Fruit fly (Drosophila melanogaster) whole organism, embryonic: ENCODE data around the gene Capr.

Experiments
- Atf6 ChIP-seq: fragments of 200-800 bp; sonication (Bioruptor generic); IDR thresholded peaks from 2 replicates; pipeline ENCODE4 v1.3.6; 2022; ENCODE audit warnings: missing biosample characterization, missing genetic modification characterization
- CG10267 ChIP-seq: fragments of 200-800 bp; sonication (Bioruptor generic); optimal IDR thresholded peaks from 2 replicates; lab custom pipeline; 2018; ENCODE audit warnings: missing biosample characterization, mild to moderate bottlenecking, missing genetic modification characterization, moderate library complexity
- CG11247 ChIP-seq: fragments of 200-800 bp; sonication (Bioruptor generic); IDR thresholded peaks from 2 replicates; pipeline ENCODE4 v1.3.6; 2022; ENCODE audit warnings: missing biosample characterization, missing genetic modification characterization
- CG11560 ChIP-seq: fragments of 200-800 bp; sonication (Bioruptor generic); IDR thresholded peaks from 3 replicates; pipeline ENCODE4 v1.3.6; 2022; ENCODE audit warnings: missing biosample characterization, missing genetic modification characterization
- CG15514 ChIP-seq: fragments of 200-800 bp; sonication (Bioruptor generic); optimal IDR thresholded peaks from 3 replicates; lab custom pipeline; 2017; ENCODE audit warnings: missing biosample characterization, missing genetic modification characterization, mild to moderate bottlenecking, moderate library complexity, missing genetic modification reagents
- CG1603 ChIP-seq: fragments of 200-800 bp; sonication (Bioruptor generic); optimal IDR thresholded peaks from 2 replicates; lab custom pipeline; 2019; ENCODE audit warnings: missing biosample characterization, mild to moderate bottlenecking, missing genetic modification characterization, moderate library complexity
- CG17385 ChIP-seq: fragments of 200-800 bp; sonication (Bioruptor generic); optimal IDR thresholded peaks from 3 replicates; lab custom pipeline; 2018; ENCODE audit warnings: missing biosample characterization, mild to moderate bottlenecking, missing genetic modification characterization
- CG2199 ChIP-seq: fragments of 200-800 bp; sonication (Bioruptor generic); IDR thresholded peaks from 3 replicates; pipeline ENCODE4 v1.3.6; 2022; ENCODE audit warnings: missing biosample characterization, missing genetic modification characterization
- CG42726 ChIP-seq: fragments of 200-800 bp; sonication (Bioruptor generic); IDR thresholded peaks from 2 replicates; pipeline ENCODE4 v1.3.6; 2022; ENCODE audit warnings: missing biosample characterization, missing genetic modification characterization; ENCODE audit not compliant: partially characterized antibody
- CG5953 ChIP-seq: fragments of 200-800 bp; sonication (Bioruptor generic); IDR thresholded peaks from 2 replicates; pipeline ENCODE4 v1.3.6; 2022; ENCODE audit warnings: missing biosample characterization, missing genetic modification characterization
- CG6689 ChIP-seq: fragments of 200-800 bp; sonication (Bioruptor generic); IDR thresholded peaks from 2 replicates; pipeline ENCODE4 v1.3.6; 2022; ENCODE audit warnings: missing biosample characterization, missing genetic modification characterization
- CG6791 ChIP-seq: fragments of 200-800 bp; sonication (Bioruptor generic); IDR thresholded peaks from 3 replicates; pipeline ENCODE4 v1.3.6; 2022; ENCODE audit warnings: missing biosample characterization, missing genetic modification characterization; ENCODE audit not compliant: partially characterized antibody
- CG9437 ChIP-seq: fragments of 200-800 bp; sonication (Bioruptor generic); optimal IDR thresholded peaks from 2 replicates; lab custom pipeline; 2018; ENCODE audit warnings: missing biosample characterization, mild to moderate bottlenecking, missing genetic modification characterization
- CG9797 ChIP-seq: fragments of 200-800 bp; sonication (Bioruptor generic); optimal IDR thresholded peaks from 3 replicates; lab custom pipeline; 2018; ENCODE audit warnings: missing biosample characterization, mild to moderate bottlenecking, missing genetic modification characterization
- CHES-1-like ChIP-seq: fragments of 200-800 bp; sonication (Bioruptor generic); optimal IDR thresholded peaks from 2 replicates; lab custom pipeline; 2016; ENCODE audit warnings: missing biosample characterization, missing genetic modification characterization
- E2f2 ChIP-seq: fragments of 200-800 bp; sonication (Bioruptor generic); IDR thresholded peaks from 2 replicates; pipeline ENCODE4 v1.3.6; 2022; ENCODE audit warnings: missing biosample characterization, missing genetic modification characterization
- ERR ChIP-seq: fragments of 200-800 bp; sonication (Bioruptor generic); optimal IDR thresholded peaks from 2 replicates; lab custom pipeline; 2016; ENCODE audit warnings: missing biosample characterization, missing genetic modification characterization
- Elba2 ChIP-seq: fragments of 200-800 bp; sonication (Bioruptor generic); optimal IDR thresholded peaks from 3 replicates; lab custom pipeline; 2016; ENCODE audit warnings: missing biosample characterization, missing genetic modification characterization
- Ets65A ChIP-seq: fragments of 200-800 bp; sonication (Bioruptor generic); peaks from one replicate; lab custom pipeline; 2016; ENCODE audit warnings: missing biosample characterization, missing genetic modification characterization
- Fer3 ChIP-seq: fragments of 200-800 bp; sonication (Bioruptor generic); optimal IDR thresholded peaks from 2 replicates; lab custom pipeline; 2018; ENCODE audit warnings: missing biosample characterization, mild to moderate bottlenecking, missing genetic modification characterization, moderate library complexity
- HmgZ ChIP-seq: fragments of 200-800 bp; sonication (Bioruptor generic); optimal IDR thresholded peaks from 2 replicates; lab custom pipeline; 2018; ENCODE audit warnings: missing biosample characterization, mild to moderate bottlenecking, missing genetic modification characterization
- Hr78 ChIP-seq, 2 experiments: fragments of 200-800 bp in 1 of 2; fragments of >200 bp in 1 of 2; sonication (Bioruptor generic) in 1 of 2; optimal IDR thresholded peaks; 2 replicates each; lab custom pipeline; 2017 to 2019; ENCODE audit warnings: missing biosample characterization in 2 of 2, missing genetic modification characterization in 2 of 2, mild to moderate bottlenecking in 1 of 2, moderate library complexity in 1 of 2
- Lhr ChIP-seq: fragments of 200-800 bp; sonication (Bioruptor generic); optimal IDR thresholded peaks from 3 replicates; lab custom pipeline; 2017; ENCODE audit warnings: mild to moderate bottlenecking, missing biosample characterization, missing genetic modification reagents, missing genetic modification characterization
- MBD-R2 ChIP-seq: fragments of 200-800 bp; sonication (Bioruptor generic); IDR thresholded peaks from 2 replicates; pipeline ENCODE4 v1.3.6; 2022; ENCODE audit warnings: missing biosample characterization, missing genetic modification characterization
- Myb ChIP-seq: fragments of 200-800 bp; sonication (Bioruptor generic); optimal IDR thresholded peaks from 2 replicates; lab custom pipeline; 2016; ENCODE audit warnings: missing biosample characterization, missing genetic modification characterization
- NFAT ChIP-seq: fragments of 200-800 bp; sonication (Bioruptor generic); IDR thresholded peaks from 2 replicates; pipeline ENCODE4 v1.3.6; 2022; ENCODE audit warnings: missing biosample characterization, missing genetic modification characterization
- Oaz ChIP-seq: fragments of 200-800 bp; sonication (Bioruptor generic); IDR thresholded peaks from 2 replicates; pipeline ENCODE4 v1.3.6; 2022; ENCODE audit warnings: missing biosample characterization, missing genetic modification characterization
- Spps ChIP-seq: fragments of 200-800 bp; sonication (Bioruptor generic); optimal IDR thresholded peaks from 2 replicates; lab custom pipeline; 2018; ENCODE audit warnings: missing biosample characterization, mild to moderate bottlenecking, missing genetic modification characterization
- Ssrp ChIP-seq: fragments of 200-800 bp; sonication (Bioruptor generic); optimal IDR thresholded peaks from 2 replicates; lab custom pipeline; 2018; ENCODE audit warnings: missing biosample characterization, mild to moderate bottlenecking, missing genetic modification characterization, moderate library complexity
- ab ChIP-seq: fragments of 200-800 bp; sonication (Bioruptor generic); optimal IDR thresholded peaks from 2 replicates; lab custom pipeline; 2016; ENCODE audit warnings: missing biosample characterization, missing genetic modification characterization
- ato ChIP-seq: fragments of 200-800 bp; sonication (Bioruptor generic); IDR thresholded peaks from 2 replicates; pipeline ENCODE4 v1.3.6; 2022; ENCODE audit warnings: missing biosample characterization, missing genetic modification characterization; ENCODE audit not compliant: partially characterized antibody
- bbx ChIP-seq: fragments of 200-800 bp; sonication (Bioruptor generic); IDR thresholded peaks from 2 replicates; pipeline ENCODE4 v1.3.6; 2022; ENCODE audit warnings: missing biosample characterization, missing genetic modification characterization; ENCODE audit not compliant: partially characterized antibody
- cato ChIP-seq: fragments of 200-800 bp; sonication (Bioruptor generic); optimal IDR thresholded peaks from 2 replicates; lab custom pipeline; 2016; ENCODE audit warnings: missing biosample characterization, missing genetic modification characterization, borderline replicate concordance
- chif ChIP-seq, 2 experiments: fragments of 200-800 bp; sonication (Bioruptor generic); optimal IDR thresholded peaks; 3 replicates each; lab custom pipeline; 2016; ENCODE audit warnings: missing biosample characterization in 2 of 2, missing genetic modification characterization in 2 of 2
- crc ChIP-seq: fragments of 200-800 bp; sonication (Bioruptor generic); optimal IDR thresholded peaks from 2 replicates; lab custom pipeline; 2016; ENCODE audit warnings: missing biosample characterization, missing genetic modification characterization
- disco-r ChIP-seq: fragments of 200-800 bp; sonication (Bioruptor generic); optimal IDR thresholded peaks from 2 replicates; lab custom pipeline; 2016; ENCODE audit warnings: missing biosample characterization, missing genetic modification characterization
- dmrt99B ChIP-seq: fragments of 200-800 bp; sonication (Bioruptor generic); optimal IDR thresholded peaks from 2 replicates; lab custom pipeline; 2018; ENCODE audit warnings: missing biosample characterization, mild to moderate bottlenecking, missing genetic modification characterization, moderate library complexity
- dpn ChIP-seq, 2 experiments: fragments of 200-800 bp; sonication (Bioruptor generic); optimal IDR thresholded peaks; 3 replicates each; lab custom pipeline; 2016; ENCODE audit warnings: missing biosample characterization in 2 of 2, missing genetic modification characterization in 2 of 2
- dysf ChIP-seq: fragments of 200-800 bp; sonication (Bioruptor generic); IDR thresholded peaks from 3 replicates; pipeline ENCODE4 v1.3.6; 2022; ENCODE audit warnings: missing biosample characterization, missing genetic modification characterization
- gce ChIP-seq: fragments of 200-800 bp; sonication (Bioruptor generic); IDR thresholded peaks from 3 replicates; pipeline ENCODE4 v1.3.6; 2022; ENCODE audit warnings: missing biosample characterization, missing genetic modification characterization
- lov ChIP-seq, 2 experiments: fragments of 200-800 bp in 1 of 2; fragments of >200 bp in 1 of 2; sonication (Bioruptor generic) in 1 of 2; IDR thresholded peaks in 1 of 2; optimal IDR thresholded peaks in 1 of 2; 2 replicates in 1 of 2; 3 replicates in 1 of 2; pipeline versions ENCODE4 v1.3.6 to Lab custom; 2017 to 2022; ENCODE audit warnings: missing biosample characterization in 1 of 2, missing genetic modification characterization in 1 of 2
- maf-S ChIP-seq: fragments of 200-800 bp; sonication (Bioruptor generic); optimal IDR thresholded peaks from 2 replicates; lab custom pipeline; 2016; ENCODE audit warnings: missing biosample characterization, missing genetic modification characterization
- sc ChIP-seq, 3 experiments: fragments of >200 bp in 2 of 3; fragments of 200-800 bp in 1 of 3; sonication (Bioruptor generic) in 1 of 3; optimal IDR thresholded peaks; 2 replicates in 2 of 3; 3 replicates in 1 of 3; lab custom pipeline; 2017; ENCODE audit warnings: mild to moderate bottlenecking in 1 of 3, missing biosample characterization in 1 of 3, missing genetic modification characterization in 1 of 3, missing genetic modification reagents in 1 of 3
- seq ChIP-seq: fragments of 200-800 bp; sonication (Bioruptor generic); IDR thresholded peaks from 2 replicates; pipeline ENCODE4 v1.3.6; 2022; ENCODE audit warnings: missing biosample characterization, missing genetic modification characterization
- slp2 ChIP-seq: fragments of 200-800 bp; sonication (Bioruptor generic); optimal IDR thresholded peaks from 2 replicates; lab custom pipeline; 2016; ENCODE audit warnings: missing biosample characterization, missing genetic modification characterization
- stwl ChIP-seq: fragments of 200-800 bp; sonication (Bioruptor generic); optimal IDR thresholded peaks from 3 replicates; lab custom pipeline; 2018; ENCODE audit warnings: missing biosample characterization, mild to moderate bottlenecking, missing genetic modification characterization, moderate library complexity
- sug ChIP-seq: fragments of 200-800 bp; optimal IDR thresholded peaks from 2 replicates; lab custom pipeline; 2019; ENCODE audit warnings: missing biosample characterization, mild to moderate bottlenecking, missing genetic modification characterization, moderate library complexity
- vnd ChIP-seq: fragments of 200-800 bp; sonication (Bioruptor generic); IDR thresholded peaks from 3 replicates; pipeline ENCODE4 v1.3.6; 2022; ENCODE audit warnings: missing biosample characterization, missing genetic modification characterization; ENCODE audit not compliant: partially characterized antibody

Gene Capr

DNA sequence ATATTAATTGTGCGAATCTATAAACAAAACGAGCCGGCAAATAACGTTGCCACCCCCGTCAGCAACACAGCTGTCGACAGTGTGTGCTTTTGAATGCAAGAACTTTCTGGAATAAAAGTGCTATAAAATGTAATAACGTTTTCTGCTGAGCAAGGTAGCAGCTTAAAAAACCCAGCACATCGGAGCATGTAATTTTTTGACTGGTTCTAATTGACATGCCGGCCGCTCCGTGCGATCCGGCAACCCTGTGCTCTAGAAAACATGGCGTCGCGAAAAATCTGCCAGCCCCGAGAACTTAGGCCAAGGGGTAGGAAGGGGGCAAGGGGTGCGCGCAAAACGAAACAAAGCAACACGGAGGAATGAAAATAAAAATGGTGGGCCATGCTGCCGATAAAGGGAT is 921 bp downstream of the Capr start (continued):
- peak in 1 of 2 experiments; percentile 29 for TF ChIP-seq dpn (GFP tag; optimal IDR thresholded peaks at IDR 0.05; lab: Kevin White, UChicago)
- TF ChIP-seq slp2 (GFP tag; lab: Kevin White, UChicago), result peak; percentile 7
- no peak for TF ChIP-seq CG11560 (tag; lab: Robert Waterston, UW)
- TF ChIP-seq gce (GFP tag; lab: Robert Waterston, UW), result no peak

DNA sequence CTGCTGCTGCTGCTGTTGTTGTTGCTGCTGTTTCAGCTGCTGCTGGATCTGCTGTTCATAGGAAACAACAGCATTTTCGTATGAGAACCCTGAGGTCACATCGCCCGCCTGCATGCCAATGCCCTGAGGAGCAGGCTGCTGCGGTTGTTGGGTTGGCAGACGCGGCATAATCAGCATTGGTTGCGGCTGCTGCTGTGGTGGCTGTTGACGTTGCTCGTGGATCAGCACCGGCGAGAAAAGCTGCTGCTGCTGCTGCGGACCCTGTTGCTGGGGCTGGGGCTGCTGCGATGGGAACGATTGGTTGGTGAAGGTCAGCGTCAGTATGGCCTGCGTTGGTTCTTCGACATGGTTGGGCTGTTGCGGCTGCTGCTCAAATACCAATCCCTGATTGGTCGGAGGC is 3.2 kb downstream of the Capr start:
- TF ChIP-seq CG6689 (no peak), ab (no peak), dysf (GFP tag; lab: Robert Waterston, UW) (no peak), CG6791 (no peak), dmrt99B (no peak), CG1603 (no peak), Spps (tag; lab: Kevin White, UChicago) (no peak), disco-r (GFP tag; lab: Kevin White, UChicago) (no peak), CG17385 (GFP tag; lab: Kevin White, UChicago) (no peak), vnd (GFP tag; lab: Robert Waterston, UW) (no peak), CG11247 (GFP tag; lab: Robert Waterston, UW) (no peak), cato (no peak), Lhr (GFP tag; lab: Kevin White, UChicago) (no peak), Ets65A (GFP tag; lab: Kevin White, UChicago) (no peak), Hr78 (GFP tag; optimal IDR thresholded peaks at IDR 0.05; lab: Kevin White, UChicago) (no peak), Elba2 (no peak), maf-S (GFP tag; lab: Kevin White, UChicago) (no peak)

DNA sequence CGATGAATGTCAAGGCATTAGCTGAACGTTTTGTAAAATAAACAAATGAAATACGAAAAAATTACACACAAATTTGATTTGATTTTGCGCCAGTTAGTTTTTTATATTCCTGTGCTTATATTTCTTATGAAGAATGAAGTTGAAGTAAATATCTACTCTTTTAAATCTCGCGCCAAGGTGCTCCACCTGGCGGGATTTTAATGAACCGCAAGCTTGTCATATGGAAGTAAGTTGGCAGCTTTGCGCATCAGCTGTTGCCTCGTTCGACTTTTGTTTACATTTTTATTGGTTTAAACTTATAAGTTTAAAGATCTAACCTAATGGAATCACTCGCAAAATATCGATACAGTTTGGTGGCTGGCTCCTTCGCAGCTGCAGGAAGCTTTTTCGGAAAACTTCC is 6.0 kb downstream of the Capr start, which contains the start of gene CG42495:
Gene CG42495 (plus strand): TSS at position 247 of the 400 bp plus-strand sequence.
- TF ChIP-seq stwl (tag; lab: Kevin White, UChicago) (peak; percentile 74), E2f2 (GFP tag; lab: Robert Waterston, UW) (peak; percentile 100), CG9797 (GFP tag; lab: Kevin White, UChicago) (peak; percentile 7), NFAT (GFP tag; lab: Robert Waterston, UW) (no peak), lov (optimal IDR thresholded peaks at IDR 0.05; lab: Kevin White, UChicago) (no peak), lov (GFP tag; IDR thresholded peaks at IDR 0.05; lab: Robert Waterston, UW) (no peak), sug (no peak), seq (GFP tag; lab: Robert Waterston, UW) (no peak), CG2199 (0 out of 3 replicates have a peak, but pooled peaks have one; percentile 12), sc (optimal IDR thresholded peaks at IDR 0.05; lab: Kevin White, UChicago) (no peak), sc (GFP tag; optimal IDR thresholded peaks at IDR 0.05; lab: Kevin White, UChicago) (no peak), Ssrp (tag; lab: Kevin White, UChicago) (no peak), Atf6 (GFP tag; lab: Robert Waterston, UW) (peak; percentile 27; the same call in 1 of the 2 replicates), MBD-R2 (GFP tag; lab: Robert Waterston, UW) (peak; percentile 94), Fer3 (no peak), Oaz (no peak), crc (GFP tag; lab: Kevin White, UChicago) (no peak), HmgZ (peak; percentile 18), Myb (GFP tag; lab: Kevin White, UChicago) (peak; percentile 41), CHES-1-like (GFP tag; lab: Kevin White, UChicago) (peak; percentile 9), CG42726 (peak; percentile 24; the same call in 1 of the 2 replicates), bbx (peak; percentile 22; the same call in 1 of the 2 replicates), ato (GFP tag; lab: Robert Waterston, UW) (0 out of 2 replicates have a peak, but pooled peaks have one; percentile 20), chif (GFP tag; optimal IDR thresholded peaks at IDR 0.05; lab: Kevin White, UChicago) (no peak), CG10267 (tag; lab: Kevin White, UChicago) (peak; percentile 15), CG5953 (GFP tag; lab: Robert Waterston, UW) (no peak), CG9437 (no peak), ERR (GFP tag; lab: Kevin White, UChicago) (no peak), CG15514 (GFP tag; lab: Kevin White, UChicago) (peak; percentile 70)
